Fruit fly (Drosophila melanogaster): Measurements from ENCODE around the gene CG31140.

dm6 chr3R:23940840-23941364 is 22.1 kb upstream of the CG31140 start:
- TF ChIP-seq CG7368 (GFP tag; optimal IDR thresholded peaks at IDR 0.05) = no peak
- TF ChIP-seq Hr38 (GFP tag; optimal IDR thresholded peaks at IDR 0.05) = no peak
- TF ChIP-seq Ets21C (GFP tag; optimal IDR thresholded peaks at IDR 0.05) = no peak
- TF ChIP-seq fd59A (GFP tag; optimal IDR thresholded peaks at IDR 0.05) = no peak
- no peak for TF ChIP-seq Sox15 (GFP tag; optimal IDR thresholded peaks at IDR 0.05)
- TF ChIP-seq fkh (GFP tag; optimal IDR thresholded peaks at IDR 0.05) = no peak
- TF ChIP-seq CG4318 (GFP tag; optimal IDR thresholded peaks at IDR 0.05) = no peak
